In genomic region chr3R:20574535-20574980, dm6 we compare ENCODE assay signal across 1 fruit fly cellular context.
TF ChIP-seq lines count a peak whose summit lies in the region.

No protein-coding gene starts in this region.

TF ChIP-seq in whole organism, embryonic, 481 proteins besides CTCF, POLR2A, EP300 and RAD21 (continued from another document and continues in another):
- TF ChIP-seq lab (GFP tag; optimal IDR thresholded peaks at IDR 0.05; lab: Kevin White, UChicago): peak; percentile 44
- no peak for TF ChIP-seq zfh1 (GFP tag; IDR thresholded peaks at IDR 0.05; lab: Robert Waterston, UW)
- TF ChIP-seq HmgZ (tag; optimal IDR thresholded peaks at IDR 0.05; lab: Kevin White, UChicago): peak; percentile 60
- TF ChIP-seq CG8388 (GFP tag; optimal IDR thresholded peaks at IDR 0.05; lab: Kevin White, UChicago): no peak
- TF ChIP-seq luna (GFP tag; optimal IDR thresholded peaks at IDR 0.05; lab: Kevin White, UChicago): no peak
- peak; percentile 53 for TF ChIP-seq CG17385 (GFP tag; optimal IDR thresholded peaks at IDR 0.05; lab: Kevin White, UChicago)
- no peak for TF ChIP-seq h (optimal IDR thresholded peaks at IDR 0.05; lab: Kevin White, UChicago)
- TF ChIP-seq CG12104 (GFP tag; optimal IDR thresholded peaks at IDR 0.05; lab: Kevin White, UChicago): no peak
- TF ChIP-seq stc (GFP tag; IDR thresholded peaks at IDR 0.05; lab: Robert Waterston, UW): no peak
- TF ChIP-seq B-H1 (GFP tag; IDR thresholded peaks at IDR 0.05; lab: Robert Waterston, UW): no peak
- TF ChIP-seq CG2116 (GFP tag; optimal IDR thresholded peaks at IDR 0.05; lab: Kevin White, UChicago): peak; percentile 2
- TF ChIP-seq Rfx (GFP tag; IDR thresholded peaks at IDR 0.05; lab: Robert Waterston, UW): peak; percentile 15; the same call in 1 of the 2 replicates
- peak; percentile 5 for TF ChIP-seq scrt (GFP tag; optimal IDR thresholded peaks at IDR 0.05; lab: Kevin White, UChicago)
- TF ChIP-seq dimm (GFP tag; IDR thresholded peaks at IDR 0.05; lab: Robert Waterston, UW): no peak
- TF ChIP-seq tin (GFP tag; optimal IDR thresholded peaks at IDR 0.05; lab: Kevin White, UChicago): no peak
- TF ChIP-seq CG1792 (GFP tag; optimal IDR thresholded peaks at IDR 0.05; lab: Kevin White, UChicago): no peak
- no peak for TF ChIP-seq wor (GFP tag; IDR thresholded peaks at IDR 0.05; lab: Robert Waterston, UW)
- TF ChIP-seq so (GFP tag; IDR thresholded peaks at IDR 0.05; lab: Robert Waterston, UW): peak; percentile 51; the same call in 2 of the 3 replicates
- peak; percentile 30; the same call in 1 of the 2 replicates for TF ChIP-seq MBD-R2 (GFP tag; IDR thresholded peaks at IDR 0.05; lab: Robert Waterston, UW)
- peak; percentile 57 for TF ChIP-seq her (GFP tag; optimal IDR thresholded peaks at IDR 0.05; lab: Kevin White, UChicago)
- TF ChIP-seq ash1 (GFP tag; optimal IDR thresholded peaks at IDR 0.05; lab: Kevin White, UChicago): no peak
- peak in 1 of 2 experiments; percentile 18 for TF ChIP-seq insv (GFP tag; optimal IDR thresholded peaks at IDR 0.05; lab: Kevin White, UChicago)
- no peak for TF ChIP-seq psq (GFP tag; optimal IDR thresholded peaks at IDR 0.05; lab: Kevin White, UChicago)
- TF ChIP-seq yki (optimal IDR thresholded peaks at IDR 0.05; lab: Kevin White, UChicago): no peak
- no peak for TF ChIP-seq fd3F (GFP tag; optimal IDR thresholded peaks at IDR 0.05; lab: Kevin White, UChicago)
- peak; percentile 16; the same call in 1 of the 3 replicates for TF ChIP-seq Optix (GFP tag; IDR thresholded peaks at IDR 0.05; lab: Robert Waterston, UW)
- peak; percentile 11 for TF ChIP-seq CG13624 (GFP tag; optimal IDR thresholded peaks at IDR 0.05; lab: Kevin White, UChicago)
- TF ChIP-seq CG16815 (GFP tag; optimal IDR thresholded peaks at IDR 0.05; lab: Kevin White, UChicago): no peak
- no peak for TF ChIP-seq trem (tag; optimal IDR thresholded peaks at IDR 0.05; lab: Kevin White, UChicago)
- TF ChIP-seq nau (GFP tag; optimal IDR thresholded peaks at IDR 0.05; lab: Kevin White, UChicago): no peak
- TF ChIP-seq CG12219 (GFP tag; optimal IDR thresholded peaks at IDR 0.05; lab: Kevin White, UChicago): no peak
- TF ChIP-seq CG1832 (GFP tag; optimal IDR thresholded peaks at IDR 0.05; lab: Kevin White, UChicago): no peak
- TF ChIP-seq onecut (GFP tag; IDR thresholded peaks at IDR 0.05; lab: Robert Waterston, UW): peak; percentile 8; the same call in 1 of the 2 replicates
- peak; percentile 76 for TF ChIP-seq kni (GFP tag; optimal IDR thresholded peaks at IDR 0.05; lab: Kevin White, UChicago)
- TF ChIP-seq CrebB (tag; optimal IDR thresholded peaks at IDR 0.05; lab: Kevin White, UChicago): peak; percentile 52
- TF ChIP-seq en (GFP tag; optimal IDR thresholded peaks at IDR 0.05; lab: Kevin White, UChicago): no peak
- no peak for TF ChIP-seq CG12236 (GFP tag; optimal IDR thresholded peaks at IDR 0.05; lab: Kevin White, UChicago)
- no peak for TF ChIP-seq Camta (GFP tag; optimal IDR thresholded peaks at IDR 0.05; lab: Kevin White, UChicago)
- no peak for TF ChIP-seq CG9876 (GFP tag; optimal IDR thresholded peaks at IDR 0.05; lab: Kevin White, UChicago)
- TF ChIP-seq CG14965 (GFP tag; optimal IDR thresholded peaks at IDR 0.05; lab: Kevin White, UChicago; ENCODE audit: borderline replicate concordance): no peak
- no peak for TF ChIP-seq emc (GFP tag; optimal IDR thresholded peaks at IDR 0.05; lab: Kevin White, UChicago)
- no peak for TF ChIP-seq Doc3 (GFP tag; IDR thresholded peaks at IDR 0.05; lab: Robert Waterston, UW; ENCODE audit: partially characterized antibody)
- no peak for TF ChIP-seq tio (GFP tag; optimal IDR thresholded peaks at IDR 0.05; lab: Kevin White, UChicago)
- no peak; the same call in 1 of the 2 replicates for TF ChIP-seq CG31441 (GFP tag; IDR thresholded peaks at IDR 0.05; lab: Robert Waterston, UW)
- TF ChIP-seq CG3726 (GFP tag; IDR thresholded peaks at IDR 0.05; lab: Robert Waterston, UW): no peak
- peak; percentile 75 for TF ChIP-seq sens-2 (GFP tag; IDR thresholded peaks at IDR 0.05; lab: Robert Waterston, UW)
- no peak for TF ChIP-seq CG11456 (GFP tag; IDR thresholded peaks at IDR 0.05; lab: Robert Waterston, UW)
- peak; percentile 32 for TF ChIP-seq fu2 (GFP tag; optimal IDR thresholded peaks at IDR 0.05; lab: Kevin White, UChicago)
- TF ChIP-seq Med (GFP tag; lab: Kevin White, UChicago): peak; percentile 92
- no peak for TF ChIP-seq CG17612 (GFP tag; IDR thresholded peaks at IDR 0.05; lab: Robert Waterston, UW)
- no peak for TF ChIP-seq CG6175 (GFP tag; IDR thresholded peaks at IDR 0.05; lab: Robert Waterston, UW)
- no peak for TF ChIP-seq crp (GFP tag; optimal IDR thresholded peaks at IDR 0.05; lab: Kevin White, UChicago)
- no peak for TF ChIP-seq CG6813 (GFP tag; optimal IDR thresholded peaks at IDR 0.05; lab: Kevin White, UChicago)
- TF ChIP-seq Tbp (GFP tag; optimal IDR thresholded peaks at IDR 0.05; lab: Kevin White, UChicago): no peak
- TF ChIP-seq ci (GFP tag; IDR thresholded peaks at IDR 0.05; lab: Robert Waterston, UW): peak; percentile 59; the same call in 1 of the 3 replicates
- no peak for TF ChIP-seq CG4730 (GFP tag; IDR thresholded peaks at IDR 0.05; lab: Robert Waterston, UW)
- 0 out of 2 replicates have a peak, but pooled peaks have one; percentile 15 for TF ChIP-seq Drgx (GFP tag; IDR thresholded peaks at IDR 0.05; lab: Robert Waterston, UW)
- TF ChIP-seq zen2 (GFP tag; IDR thresholded peaks at IDR 0.05; lab: Robert Waterston, UW; ENCODE audit: partially characterized antibody): no peak
- no peak for TF ChIP-seq CG8478 (optimal IDR thresholded peaks at IDR 0.05; lab: Kevin White, UChicago)
- TF ChIP-seq CG18619 (GFP tag; optimal IDR thresholded peaks at IDR 0.05; lab: Kevin White, UChicago): no peak
- no peak for TF ChIP-seq CG4617 (GFP tag; optimal IDR thresholded peaks at IDR 0.05; lab: Kevin White, UChicago; ENCODE audit: borderline replicate concordance)
- TF ChIP-seq Dbx (GFP tag; IDR thresholded peaks at IDR 0.05; lab: Robert Waterston, UW): peak; percentile 60; the same call in 2 of the 3 replicates
- peak; percentile 50 for TF ChIP-seq CG5180 (GFP tag; optimal IDR thresholded peaks at IDR 0.05; lab: Kevin White, UChicago)
- no peak for TF ChIP-seq az2 (GFP tag; optimal IDR thresholded peaks at IDR 0.05; lab: Kevin White, UChicago)
- TF ChIP-seq CG17568 (GFP tag; optimal IDR thresholded peaks at IDR 0.05; lab: Kevin White, UChicago): no peak
- no peak for TF ChIP-seq BtbVII (GFP tag; optimal IDR thresholded peaks at IDR 0.05; lab: Kevin White, UChicago)
- TF ChIP-seq Hr3 (GFP tag; optimal IDR thresholded peaks at IDR 0.05; lab: Kevin White, UChicago): no peak
- TF ChIP-seq CG31388 (GFP tag; optimal IDR thresholded peaks at IDR 0.05; lab: Kevin White, UChicago): no peak
- TF ChIP-seq Lim3 (GFP tag; IDR thresholded peaks at IDR 0.05; lab: Robert Waterston, UW): no peak
- TF ChIP-seq CG6791 (GFP tag; IDR thresholded peaks at IDR 0.05; lab: Robert Waterston, UW; ENCODE audit: partially characterized antibody): 0 out of 3 replicates have a peak, but pooled peaks have one; percentile 37
- no peak for TF ChIP-seq CG12659 (GFP tag; optimal IDR thresholded peaks at IDR 0.05; lab: Kevin White, UChicago)
- no peak for TF ChIP-seq Mrtf (GFP tag; IDR thresholded peaks at IDR 0.05; lab: Robert Waterston, UW)
- TF ChIP-seq caup (GFP tag; optimal IDR thresholded peaks at IDR 0.05; lab: Kevin White, UChicago; ENCODE audit: severe bottlenecking): peak; percentile 42
- no peak for TF ChIP-seq Elba2 (GFP tag; optimal IDR thresholded peaks at IDR 0.05; lab: Kevin White, UChicago)
- no peak for TF ChIP-seq CG10959 (GFP tag; IDR thresholded peaks at IDR 0.05; lab: Robert Waterston, UW)
- peak; percentile 30 for TF ChIP-seq CG7987 (GFP tag; optimal IDR thresholded peaks at IDR 0.05; lab: Kevin White, UChicago)
- TF ChIP-seq CG2678 (tag; optimal IDR thresholded peaks at IDR 0.05; lab: Kevin White, UChicago): peak; percentile 38
- TF ChIP-seq CG14441 (GFP tag; IDR thresholded peaks at IDR 0.05; lab: Robert Waterston, UW): no peak
- peak; percentile 62 for TF ChIP-seq chm (GFP tag; IDR thresholded peaks at IDR 0.05; lab: Robert Waterston, UW)
- TF ChIP-seq bab2 (GFP tag; optimal IDR thresholded peaks at IDR 0.05; lab: Kevin White, UChicago): no peak
- TF ChIP-seq gsb (GFP tag; IDR thresholded peaks at IDR 0.05; lab: Robert Waterston, UW): 0 out of 2 replicates have a peak, but pooled peaks have one; percentile 8
- no peak for TF ChIP-seq CG4424 (GFP tag; optimal IDR thresholded peaks at IDR 0.05; lab: Kevin White, UChicago)
- no peak for TF ChIP-seq CG9797 (GFP tag; optimal IDR thresholded peaks at IDR 0.05; lab: Kevin White, UChicago)
- TF ChIP-seq MESR4 (GFP tag; optimal IDR thresholded peaks at IDR 0.05; lab: Kevin White, UChicago): peak; percentile 58
- TF ChIP-seq Doc2 (GFP tag; IDR thresholded peaks at IDR 0.05; lab: Robert Waterston, UW): no peak
- TF ChIP-seq HmgD (GFP tag; optimal IDR thresholded peaks at IDR 0.05; lab: Kevin White, UChicago): no peak
- TF ChIP-seq mld (GFP tag; IDR thresholded peaks at IDR 0.05; lab: Robert Waterston, UW; ENCODE audit: partially characterized antibody): no peak
- TF ChIP-seq Meics (GFP tag; optimal IDR thresholded peaks at IDR 0.05; lab: Kevin White, UChicago): peak; percentile 7
- peak; percentile 82 for TF ChIP-seq exex (tag; optimal IDR thresholded peaks at IDR 0.05; lab: Kevin White, UChicago)
- TF ChIP-seq fd64A (GFP tag; optimal IDR thresholded peaks at IDR 0.05; lab: Kevin White, UChicago): no peak
- TF ChIP-seq CG18599 (GFP tag; optimal IDR thresholded peaks at IDR 0.05; lab: Kevin White, UChicago): peak; percentile 54
- peak in 1 of 2 experiments; percentile 61 for TF ChIP-seq Trl (optimal IDR thresholded peaks at IDR 0.05; lab: Kevin White, UChicago)
- TF ChIP-seq Trl (GFP tag; optimal IDR thresholded peaks at IDR 0.05; lab: Kevin White, UChicago): no peak
- no peak for TF ChIP-seq CG1647 (GFP tag; optimal IDR thresholded peaks at IDR 0.05; lab: Kevin White, UChicago)
- no peak for TF ChIP-seq Dfd (GFP tag; optimal IDR thresholded peaks at IDR 0.05; lab: Kevin White, UChicago)
- TF ChIP-seq Six4 (GFP tag; optimal IDR thresholded peaks at IDR 0.05; lab: Kevin White, UChicago): no peak
- TF ChIP-seq CG9727 (GFP tag; optimal IDR thresholded peaks at IDR 0.05; lab: Kevin White, UChicago): peak; percentile 17
- no peak for TF ChIP-seq CG30431 (GFP tag; optimal IDR thresholded peaks at IDR 0.05; lab: Kevin White, UChicago)
- TF ChIP-seq CG8944 (GFP tag; optimal IDR thresholded peaks at IDR 0.05; lab: Kevin White, UChicago): no peak
- no peak for TF ChIP-seq bbx (GFP tag; IDR thresholded peaks at IDR 0.05; lab: Robert Waterston, UW; ENCODE audit: partially characterized antibody)
- TF ChIP-seq Hr51 (GFP tag; optimal IDR thresholded peaks at IDR 0.05; lab: Kevin White, UChicago): no peak
- TF ChIP-seq Mad (GFP tag; optimal IDR thresholded peaks at IDR 0.05; lab: Kevin White, UChicago): no peak
- no peak for TF ChIP-seq eve (GFP tag; optimal IDR thresholded peaks at IDR 0.05; lab: Kevin White, UChicago)
- no peak for TF ChIP-seq CG18764 (GFP tag; optimal IDR thresholded peaks at IDR 0.05; lab: Kevin White, UChicago)
- TF ChIP-seq Nf-YC (tag; optimal IDR thresholded peaks at IDR 0.05; lab: Kevin White, UChicago): peak; percentile 38
- no peak for TF ChIP-seq CG10366 (GFP tag; IDR thresholded peaks at IDR 0.05; lab: Robert Waterston, UW)
- TF ChIP-seq hkb (optimal IDR thresholded peaks at IDR 0.05; lab: Kevin White, UChicago): no peak
- TF ChIP-seq hkb (GFP tag; IDR thresholded peaks at IDR 0.05; lab: Robert Waterston, UW): no peak
- TF ChIP-seq hb (GFP tag; IDR thresholded peaks at IDR 0.05; lab: Robert Waterston, UW; ENCODE audit: partially characterized antibody): no peak
- TF ChIP-seq Sry-β (GFP tag; optimal IDR thresholded peaks at IDR 0.05; lab: Kevin White, UChicago): no peak
- TF ChIP-seq zf30C (GFP tag; optimal IDR thresholded peaks at IDR 0.05; lab: Kevin White, UChicago): peak; percentile 28
- no peak for TF ChIP-seq CG8281 (tag; optimal IDR thresholded peaks at IDR 0.05; lab: Kevin White, UChicago)
- peak; percentile 24 for TF ChIP-seq NfI (GFP tag; optimal IDR thresholded peaks at IDR 0.05; lab: Kevin White, UChicago)
- TF ChIP-seq Ets97D (GFP tag; optimal IDR thresholded peaks at IDR 0.05; lab: Kevin White, UChicago): no peak
- no peak for TF ChIP-seq Fer3 (tag; optimal IDR thresholded peaks at IDR 0.05; lab: Kevin White, UChicago)
- TF ChIP-seq CG3163 (GFP tag; optimal IDR thresholded peaks at IDR 0.05; lab: Kevin White, UChicago): peak; percentile 29
- TF ChIP-seq CG17359 (tag; optimal IDR thresholded peaks at IDR 0.05; lab: Kevin White, UChicago): no peak
- peak; percentile 73 for TF ChIP-seq lilli (GFP tag; optimal IDR thresholded peaks at IDR 0.05; lab: Kevin White, UChicago)
- peak; percentile 32; the same call in 1 of the 2 replicates for TF ChIP-seq NFAT (GFP tag; IDR thresholded peaks at IDR 0.05; lab: Robert Waterston, UW)
- TF ChIP-seq jigr1 (GFP tag; IDR thresholded peaks at IDR 0.05; lab: Robert Waterston, UW): no peak
- TF ChIP-seq Poxn (GFP tag; IDR thresholded peaks at IDR 0.05; lab: Robert Waterston, UW): no peak
- TF ChIP-seq Hand (GFP tag; optimal IDR thresholded peaks at IDR 0.05; lab: Kevin White, UChicago): peak; percentile 23
- no peak for TF ChIP-seq sr (GFP tag; IDR thresholded peaks at IDR 0.05; lab: Robert Waterston, UW)
- TF ChIP-seq ssp (GFP tag; IDR thresholded peaks at IDR 0.05; lab: Robert Waterston, UW): no peak
- TF ChIP-seq Blimp-1 (GFP tag; optimal IDR thresholded peaks at IDR 0.05; lab: Kevin White, UChicago): no peak
- peak; percentile 22 for TF ChIP-seq odd (GFP tag; optimal IDR thresholded peaks at IDR 0.05; lab: Kevin White, UChicago)
- TF ChIP-seq oc (tag; optimal IDR thresholded peaks at IDR 0.05; lab: Kevin White, UChicago): no peak
- no peak for TF ChIP-seq zfh2 (GFP tag; optimal IDR thresholded peaks at IDR 0.05; lab: Kevin White, UChicago)
- TF ChIP-seq ac (GFP tag; optimal IDR thresholded peaks at IDR 0.05; lab: Kevin White, UChicago): no peak
- TF ChIP-seq CG1602 (GFP tag; optimal IDR thresholded peaks at IDR 0.05; lab: Kevin White, UChicago): no peak
- no peak for TF ChIP-seq CG11085 (GFP tag; IDR thresholded peaks at IDR 0.05; lab: Robert Waterston, UW)
- TF ChIP-seq sug (tag; optimal IDR thresholded peaks at IDR 0.05; lab: Kevin White, UChicago): peak; percentile 90
- TF ChIP-seq CG13287 (GFP tag; IDR thresholded peaks at IDR 0.05; lab: Robert Waterston, UW; ENCODE audit: partially characterized antibody): peak; percentile 31; the same call in 1 of the 2 replicates
- TF ChIP-seq CG15601 (tag; optimal IDR thresholded peaks at IDR 0.05; lab: Kevin White, UChicago): no peak
- no peak for TF ChIP-seq CG10147 (GFP tag; optimal IDR thresholded peaks at IDR 0.05; lab: Kevin White, UChicago)
